Worm (Caenorhabditis elegans): Measurements from ENCODE around the gene dnj-16.

Gene dnj-16

ce11 chrIII:4196301-4196987, 5.5 kb downstream of the dnj-16 start (continued):
- TF ChIP-seq lin-13 (GFP tag; optimal IDR thresholded peaks at IDR 0.05) (no peak), hlh-30 (tag; optimal IDR thresholded peaks at IDR 0.05; ENCODE audit: insufficient read depth) (peak; percentile 95), arid-1 (GFP tag; conservative IDR thresholded peaks at IDR 0.05) (no peak), ceh-32 (tag; optimal IDR thresholded peaks at IDR 0.05; ENCODE audit: poor library complexity) (no peak), dmd-8 (GFP tag; IDR thresholded peaks at IDR 0.05) (no peak), hif-1 (tag; optimal IDR thresholded peaks at IDR 0.05) (peak in 1 of 2 experiments; percentile 67), T26A8.4 (GFP tag; IDR thresholded peaks at IDR 0.05) (no peak), hmg-1.1 (GFP tag; IDR thresholded peaks at IDR 0.05) (peak; percentile 68), madf-9 (GFP tag; conservative IDR thresholded peaks at IDR 0.05) (no peak), nhr-102 (tag; optimal IDR thresholded peaks at IDR 0.05) (no peak), ZK546.5 (tag; optimal IDR thresholded peaks at IDR 0.05) (no peak), F44E2.7 (GFP tag; IDR thresholded peaks at IDR 0.05) (no peak), nhr-25 (tag; optimal IDR thresholded peaks at IDR 0.05; ENCODE audit: borderline replicate concordance, insufficient read depth) (no peak), zfp-3 (GFP tag; conservative IDR thresholded peaks at IDR 0.05) (no peak), zip-2 (tag; optimal IDR thresholded peaks at IDR 0.05) (no peak), jun-1 (tag; optimal IDR thresholded peaks at IDR 0.05) (no peak), php-3 (GFP tag; IDR thresholded peaks at IDR 0.05) (no peak), nhr-41 (GFP tag; IDR thresholded peaks at IDR 0.05) (no peak), duxl-1 (tag; optimal IDR thresholded peaks at IDR 0.05; ENCODE audit: poor library complexity) (no peak), nhr-77 (tag; optimal IDR thresholded peaks at IDR 0.05) (no peak), R02D3.7 (tag; optimal IDR thresholded peaks at IDR 0.05) (no peak), tag-97 (GFP tag; IDR thresholded peaks at IDR 0.05) (no peak), mxl-2 (GFP tag; conservative IDR thresholded peaks at IDR 0.05) (no peak), unc-130 (GFP tag; optimal IDR thresholded peaks at IDR 0.05) (peak; percentile 45), unc-62 (GFP tag; optimal IDR thresholded peaks at IDR 0.05 in 1 of 2) (no peak), unc-62 (tag; optimal IDR thresholded peaks at IDR 0.05) (no peak), attf-4 (tag; optimal IDR thresholded peaks at IDR 0.05) (no peak), lin-39 (tag; optimal IDR thresholded peaks at IDR 0.05) (no peak), pha-4 (GFP tag; IDR thresholded peaks at IDR 0.05) (no peak), pha-4 (tag; optimal IDR thresholded peaks at IDR 0.05) (no peak), unc-39 (tag; optimal IDR thresholded peaks at IDR 0.05) (no peak), saeg-2 (GFP tag; IDR thresholded peaks at IDR 0.05) (no peak), egl-43 (GFP tag; IDR thresholded peaks at IDR 0.05) (no peak), nhr-10 (tag; optimal IDR thresholded peaks at IDR 0.05) (no peak), nhr-76 (tag; optimal IDR thresholded peaks at IDR 0.05) (no peak), nhr-28 (tag; optimal IDR thresholded peaks at IDR 0.05) (no peak), spr-1 (tag; optimal IDR thresholded peaks at IDR 0.05) (no peak), mdl-1 (tag; optimal IDR thresholded peaks at IDR 0.05) (peak; percentile 80 to 91), cey-2 (tag; optimal IDR thresholded peaks at IDR 0.05; ENCODE audit: borderline replicate concordance, insufficient read depth) (no peak), nhr-6 (tag; optimal IDR thresholded peaks at IDR 0.05) (peak; percentile 45), vab-7 (GFP tag; IDR thresholded peaks at IDR 0.05) (no peak), snpc-4 (tag; optimal IDR thresholded peaks at IDR 0.05) (no peak), Y48G9A.11 (GFP tag; IDR thresholded peaks at IDR 0.05) (peak; percentile 52; the same call in 1 of the 2 replicates), egl-27 (tag; optimal IDR thresholded peaks at IDR 0.05) (no peak), ceh-20 (GFP tag; IDR thresholded peaks at IDR 0.05) (no peak), daf-12 (tag; optimal IDR thresholded peaks at IDR 0.05) (no peak), zag-1 (tag; optimal IDR thresholded peaks at IDR 0.05) (no peak), mes-2 (tag; optimal IDR thresholded peaks at IDR 0.05; ENCODE audit: poor library complexity, severe bottlenecking) (peak; percentile 86), nhr-237 (tag; optimal IDR thresholded peaks at IDR 0.05) (no peak), nhr-48 (tag; optimal IDR thresholded peaks at IDR 0.05) (no peak)
